Worm (Caenorhabditis elegans) whole organism, late embryonic: ENCODE measurements around the gene spe-51.

Source experiments
- K02D7.2 ChIP-seq: sonication (generic microtip); optimal IDR thresholded peaks from 2 replicates; lab custom pipeline; 2017; ENCODE audit warnings: mild to moderate bottlenecking, missing genetic modification characterization, missing compliant biosample characterization
- K09A11.1 ChIP-seq: sonication (generic microtip); optimal IDR thresholded peaks from 2 replicates; lab custom pipeline; 2017; ENCODE audit warnings: antibody characterized with exemption, mild to moderate bottlenecking, missing genetic modification characterization, missing compliant biosample characterization; ENCODE audit not compliant: insufficient read depth
- ama-1 ChIP-seq: fragments of 150-350 bp; optimal IDR thresholded peaks from 2 replicates; lab custom pipeline; 2014
- fkh-10 ChIP-seq: fragments of 150-350 bp; optimal IDR thresholded peaks from 2 replicates; lab custom pipeline; 2014; ENCODE audit warnings: missing biosample characterization, missing genetic modification reagents, missing genetic modification characterization
- hlh-6 ChIP-seq: sonication (generic microtip); optimal IDR thresholded peaks from 2 replicates; lab custom pipeline; 2016; ENCODE audit warnings: missing genotype, missing genetic modification characterization, missing compliant biosample characterization
- lin-11 ChIP-seq: fragments of 200-800 bp; sonication (Bioruptor generic); optimal IDR thresholded peaks from 2 replicates; lab custom pipeline; 2018; ENCODE audit warnings: mild to moderate bottlenecking, missing genetic modification characterization, missing compliant biosample characterization

- TF ChIP-seq K09A11.1: no peak
- TF ChIP-seq lin-11 (tag; lab: Kevin White, UChicago): no peak
- TF ChIP-seq fkh-10: no peak
- no peak for TF ChIP-seq K02D7.2 (tag; lab: Kevin White, UChicago)
- no peak for TF ChIP-seq ama-1 (lab: Kevin White, UChicago)
- TF ChIP-seq hlh-6 (tag; lab: Kevin White, UChicago): no peak
Measured at ce11 chrIV:4705182-4705581, 12.6 kb downstream of the spe-51 start.
